Worm (Caenorhabditis elegans) whole organism, L4/young adult: Measurements from ENCODE around the gene dao-6.

Experiments used
- W03F9.2 ChIP-seq: fragments of 150-350 bp; optimal IDR thresholded peaks from 2 replicates; lab custom pipeline; 2014; ENCODE audit warnings: missing biosample characterization, missing genetic modification characterization
- dao-5 ChIP-seq: sonication (generic microtip); optimal IDR thresholded peaks from 2 replicates; lab custom pipeline; 2016; ENCODE audit warnings: missing genotype, missing genetic modification characterization, moderate library complexity, missing compliant biosample characterization
- him-1 ChIP-seq: sonication (generic microtip); optimal IDR thresholded peaks from 2 replicates; lab custom pipeline; 2016; ENCODE audit warnings: missing genotype, missing genetic modification reagents, missing genetic modification characterization, missing compliant biosample characterization

ce11 chrIII:9770590-9770989 lies 34.6 kb upstream of the dao-6 start:
- TF ChIP-seq him-1 (no peak), dao-5 (no peak), W03F9.2 (tag; lab: Kevin White, UChicago) (no peak)
